Worm (Caenorhabditis elegans) whole organism, young adult: ENCODE measurements around the gene Y75B8A.31.

Source experiments
- B0019.2 ChIP-seq: fragments of 200-800 bp; sonication (Bioruptor generic); conservative IDR thresholded peaks from 2 replicates; pipeline ENCODE4 v1.3.6; 2022; ENCODE audit warnings: missing genetic modification reagents, missing genetic modification characterization, missing compliant biosample characterization
- B0336.3 ChIP-seq: fragments of 200-800 bp; sonication (Bioruptor generic); IDR thresholded peaks from 2 replicates; pipeline ENCODE4 v1.3.6; 2022; ENCODE audit warnings: missing genetic modification characterization, missing compliant biosample characterization
- C17E4.6 ChIP-seq: fragments of 200-800 bp; sonication (Bioruptor generic); IDR thresholded peaks from 2 replicates; pipeline ENCODE4 v1.3.6; 2022; ENCODE audit warnings: missing genetic modification reagents, missing genetic modification characterization, missing compliant biosample characterization
- F37B4.10 ChIP-seq: fragments of 200-800 bp; sonication (Bioruptor generic); IDR thresholded peaks from 2 replicates; pipeline ENCODE4 v1.3.6; 2022; ENCODE audit warnings: missing genetic modification characterization, missing compliant biosample characterization
- F49E8.2 ChIP-seq: sonication (generic microtip); optimal IDR thresholded peaks from 3 replicates; lab custom pipeline; 2017; ENCODE audit warnings: missing genetic modification characterization, mild to moderate bottlenecking, missing compliant biosample characterization, antibody characterized with exemption, moderate library complexity; ENCODE audit not compliant: insufficient read depth
- F52B5.7 ChIP-seq: sonication (generic microtip); optimal IDR thresholded peaks from 2 replicates; lab custom pipeline; 2016; ENCODE audit warnings: mild to moderate bottlenecking, missing genetic modification characterization, missing compliant biosample characterization
- F55B11.4 ChIP-seq: sonication (generic microtip); optimal IDR thresholded peaks from 2 replicates; lab custom pipeline; 2016; ENCODE audit warnings: missing compliant biosample characterization, missing genetic modification characterization, borderline replicate concordance; ENCODE audit not compliant: insufficient read depth
- ama-1 ChIP-seq, 3 experiments: fragments of 150-350 bp in 1 of 3; sonication (generic microtip) in 2 of 3; optimal IDR thresholded peaks; 2 replicates each; lab custom pipeline; 2014 to 2018; ENCODE audit warnings: missing biosample characterization in 2 of 3, missing genetic modification characterization in 2 of 3, missing genetic modification reagents in 2 of 3
- athp-1 ChIP-seq: sonication (generic microtip); optimal IDR thresholded peaks from 2 replicates; lab custom pipeline; 2017; ENCODE audit warnings: mild to moderate bottlenecking, missing genetic modification characterization, missing compliant biosample characterization
- attf-5 ChIP-seq: fragments of 200-800 bp; sonication (Bioruptor generic); optimal IDR thresholded peaks from 2 replicates; lab custom pipeline; 2018; ENCODE audit warnings: mild to moderate bottlenecking, missing genetic modification characterization, missing compliant biosample characterization
- attf-6 ChIP-seq: fragments of 200-800 bp; sonication (Bioruptor generic); IDR thresholded peaks from 2 replicates; pipeline ENCODE4 v1.3.6; 2022; ENCODE audit warnings: missing genetic modification reagents, missing genetic modification characterization, missing compliant biosample characterization
- cebp-1 ChIP-seq, 2 experiments: fragments of 200-800 bp in 1 of 2; sonication (Bioruptor generic) in 1 of 2; sonication (generic microtip) in 1 of 2; IDR thresholded peaks in 1 of 2; optimal IDR thresholded peaks in 1 of 2; 2 replicates each; pipeline versions ENCODE4 v1.3.6 to Lab custom; 2017 to 2022; ENCODE audit warnings: missing compliant biosample characterization in 2 of 2, missing genetic modification characterization in 2 of 2, mild to moderate bottlenecking in 1 of 2, missing genetic modification reagents in 1 of 2, moderate library complexity in 1 of 2
- ceh-100 ChIP-seq: fragments of 200-800 bp; sonication (Bioruptor generic); IDR thresholded peaks from 2 replicates; pipeline ENCODE4 v1.3.6; 2022; ENCODE audit warnings: missing genetic modification reagents, missing genetic modification characterization, missing compliant biosample characterization
- chd-7 ChIP-seq: sonication (generic microtip); optimal IDR thresholded peaks from 2 replicates; lab custom pipeline; 2016; ENCODE audit warnings: mild to moderate bottlenecking, missing genetic modification characterization, moderate library complexity, missing compliant biosample characterization
- dpff-1 ChIP-seq: sonication (generic microtip); optimal IDR thresholded peaks from 2 replicates; lab custom pipeline; 2017; ENCODE audit warnings: mild to moderate bottlenecking, missing genetic modification characterization, missing compliant biosample characterization
- egl-18 ChIP-seq: fragments of 200-800 bp; sonication (Bioruptor generic); IDR thresholded peaks from 2 replicates; pipeline ENCODE4 v1.3.6; 2022; ENCODE audit warnings: missing genetic modification reagents, missing genetic modification characterization, missing compliant biosample characterization
- egrh-3 ChIP-seq: fragments of 200-800 bp; sonication (Bioruptor generic); IDR thresholded peaks from 2 replicates; pipeline ENCODE4 v1.3.6; 2022; ENCODE audit warnings: missing genetic modification reagents, missing genetic modification characterization, missing compliant biosample characterization
- ekl-4 ChIP-seq: fragments of 200-800 bp; sonication (Bioruptor generic); IDR thresholded peaks from 2 replicates; pipeline ENCODE4 v1.3.6; 2022; ENCODE audit warnings: missing genetic modification reagents, missing genetic modification characterization, missing compliant biosample characterization
- fkh-3 ChIP-seq: sonication (generic microtip); optimal IDR thresholded peaks from 2 replicates; lab custom pipeline; 2016; ENCODE audit warnings: mild to moderate bottlenecking, missing genetic modification characterization, missing compliant biosample characterization
- gei-17 ChIP-seq: fragments of 200-800 bp; sonication (Bioruptor generic); optimal IDR thresholded peaks from 2 replicates; lab custom pipeline; 2018; ENCODE audit warnings: mild to moderate bottlenecking, missing genetic modification characterization, missing compliant biosample characterization
- him-1 ChIP-seq: sonication (generic microtip); optimal IDR thresholded peaks from 2 replicates; lab custom pipeline; 2016; ENCODE audit warnings: missing genotype, missing genetic modification reagents, missing genetic modification characterization, missing compliant biosample characterization
- hmg-1.2 ChIP-seq: fragments of 200-800 bp; sonication (Bioruptor generic); IDR thresholded peaks from 2 replicates; pipeline ENCODE4 v1.3.6; 2022; ENCODE audit warnings: missing genetic modification reagents, missing genetic modification characterization, missing compliant biosample characterization
- lag-1 ChIP-seq: fragments of 200-800 bp; sonication (Bioruptor generic); IDR thresholded peaks from 2 replicates; pipeline ENCODE4 v1.3.6; 2022; ENCODE audit warnings: missing genetic modification reagents, missing genetic modification characterization, missing compliant biosample characterization
- let-526 ChIP-seq: fragments of 200-800 bp; sonication (Bioruptor generic); IDR thresholded peaks from 2 replicates; pipeline ENCODE4 v1.3.6; 2022; ENCODE audit warnings: missing genetic modification reagents, missing genetic modification characterization, missing compliant biosample characterization
- lin-26 ChIP-seq: fragments of 200-800 bp; sonication (Bioruptor generic); IDR thresholded peaks from 2 replicates; pipeline ENCODE4 v1.3.6; 2022; ENCODE audit warnings: missing genetic modification reagents, missing genetic modification characterization, missing compliant biosample characterization
- lin-54 ChIP-seq: fragments of 200-800 bp; sonication (Bioruptor generic); optimal IDR thresholded peaks from 2 replicates; lab custom pipeline; 2018; ENCODE audit warnings: mild to moderate bottlenecking, missing genetic modification characterization, missing compliant biosample characterization
- lir-1 ChIP-seq: fragments of 200-800 bp; sonication (Bioruptor generic); conservative IDR thresholded peaks from 2 replicates; pipeline ENCODE4 v1.3.6; 2022; ENCODE audit warnings: missing genetic modification reagents, missing genetic modification characterization, missing compliant biosample characterization
- lsl-1 ChIP-seq: fragments of 200-800 bp; sonication (Bioruptor generic); optimal IDR thresholded peaks from 2 replicates; lab custom pipeline; 2018; ENCODE audit warnings: mild to moderate bottlenecking, missing genetic modification characterization, moderate library complexity, missing compliant biosample characterization
- lsy-27 ChIP-seq: sonication (generic microtip); optimal IDR thresholded peaks from 2 replicates; lab custom pipeline; 2017; ENCODE audit warnings: missing genetic modification characterization, mild to moderate bottlenecking, missing compliant biosample characterization, antibody characterized with exemption, missing genotype, borderline replicate concordance; ENCODE audit not compliant: insufficient read depth
- madf-3 ChIP-seq: fragments of 200-800 bp; sonication (Bioruptor generic); IDR thresholded peaks from 2 replicates; pipeline ENCODE4 v1.3.6; 2022; ENCODE audit warnings: missing genetic modification reagents, missing genetic modification characterization, missing compliant biosample characterization
- madf-6 ChIP-seq: fragments of 200-800 bp; sonication (Bioruptor generic); IDR thresholded peaks from 2 replicates; pipeline ENCODE4 v1.3.6; 2022; ENCODE audit warnings: missing genetic modification reagents, missing genetic modification characterization, missing compliant biosample characterization
- mcd-1 ChIP-seq: fragments of 200-800 bp; sonication (Bioruptor generic); IDR thresholded peaks from 2 replicates; pipeline ENCODE4 v1.3.6; 2022; ENCODE audit warnings: missing genetic modification reagents, missing genetic modification characterization, missing compliant biosample characterization
- nfya-2 ChIP-seq: fragments of 200-800 bp; sonication (Bioruptor generic); IDR thresholded peaks from 2 replicates; pipeline ENCODE4 v1.3.6; 2022; ENCODE audit warnings: missing genetic modification reagents, missing genetic modification characterization, missing compliant biosample characterization
- pbrm-1 ChIP-seq: fragments of 200-800 bp; sonication (Bioruptor generic); IDR thresholded peaks from 2 replicates; pipeline ENCODE4 v1.3.6; 2022; ENCODE audit warnings: missing genetic modification reagents, missing genetic modification characterization, missing compliant biosample characterization
- pha-4 ChIP-seq: fragments of 150-350 bp; sonication (generic microtip); optimal IDR thresholded peaks from 2 replicates; lab custom pipeline; 2014; ENCODE audit warnings: missing biosample characterization, missing genetic modification reagents, missing genetic modification characterization
- snpc-1.3 ChIP-seq: sonication (generic microtip); optimal IDR thresholded peaks from 2 replicates; lab custom pipeline; 2017; ENCODE audit warnings: missing genetic modification characterization, mild to moderate bottlenecking, missing compliant biosample characterization, antibody characterized with exemption, moderate library complexity, missing genotype, missing genetic modification reagents; ENCODE audit not compliant: insufficient read depth
- somi-1 ChIP-seq: fragments of 200-800 bp; sonication (Bioruptor generic); optimal IDR thresholded peaks from 2 replicates; lab custom pipeline; 2018; ENCODE audit warnings: mild to moderate bottlenecking, missing genetic modification characterization, missing compliant biosample characterization
- sptf-2 ChIP-seq: fragments of 200-800 bp; sonication (Bioruptor generic); optimal IDR thresholded peaks from 2 replicates; lab custom pipeline; 2018; ENCODE audit warnings: mild to moderate bottlenecking, missing genetic modification characterization, missing compliant biosample characterization
- unc-130 ChIP-seq: sonication (generic microtip); optimal IDR thresholded peaks from 2 replicates; lab custom pipeline; 2016; ENCODE audit warnings: missing genetic modification reagents, missing genetic modification characterization, missing compliant biosample characterization
- zfh-2 ChIP-seq: fragments of 200-800 bp; sonication (Bioruptor generic); conservative IDR thresholded peaks from 2 replicates; pipeline ENCODE4 v1.3.6; 2022; ENCODE audit warnings: missing genetic modification reagents, missing genetic modification characterization, missing compliant biosample characterization
- ztf-25 ChIP-seq: fragments of 200-800 bp; sonication (Bioruptor generic); IDR thresholded peaks from 2 replicates; pipeline ENCODE4 v1.3.6; 2022; ENCODE audit warnings: missing genetic modification reagents, missing genetic modification characterization, missing compliant biosample characterization
- ztf-3 ChIP-seq: fragments of 200-800 bp; sonication (Bioruptor generic); optimal IDR thresholded peaks from 2 replicates; lab custom pipeline; 2018; ENCODE audit warnings: mild to moderate bottlenecking, missing genetic modification characterization, missing compliant biosample characterization

Y75B8A.31 gene

DNA sequence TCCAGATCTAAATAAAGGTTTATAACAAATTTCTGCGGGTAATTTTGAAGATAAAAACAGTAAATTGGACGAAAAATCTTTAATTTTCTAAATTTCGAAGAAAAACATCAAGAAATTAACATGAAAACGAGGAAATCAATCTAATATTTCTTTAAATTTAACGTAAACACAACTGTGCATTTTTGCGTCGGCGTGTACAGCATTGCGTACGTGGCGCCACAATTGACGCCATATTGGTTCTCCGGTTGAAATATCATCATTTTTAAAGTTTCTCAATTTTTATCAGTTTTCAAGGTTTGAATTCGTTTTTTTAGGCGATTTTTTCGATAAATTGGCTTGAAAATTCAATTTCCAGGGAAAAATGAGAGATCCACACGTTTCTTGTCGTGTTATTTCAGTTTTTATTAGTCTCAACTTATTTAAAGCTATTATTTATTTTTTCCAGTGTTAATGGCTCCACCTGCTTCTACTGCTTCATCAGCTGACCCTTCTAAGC lies 18.6 kb downstream of the Y75B8A.31 start, which contains the start of gene rpt-6 (continued):
- TF ChIP-seq lir-1 (GFP tag; lab: Robert Waterston, UW) (no peak), him-1 (no peak), somi-1 (GFP tag; lab: Kevin White, UChicago) (no peak), ztf-3 (no peak), F37B4.10 (no peak), gei-17 (GFP tag; lab: Kevin White, UChicago) (no peak), nfya-2 (GFP tag; lab: Robert Waterston, UW) (no peak), chd-7 (tag; lab: Kevin White, UChicago) (no peak), unc-130 (GFP tag; lab: Kevin White, UChicago) (no peak), mcd-1 (GFP tag; lab: Robert Waterston, UW) (peak; percentile 63), dpff-1 (tag; lab: Kevin White, UChicago) (no peak), snpc-1.3 (tag; lab: Kevin White, UChicago) (peak; percentile 57), ceh-100 (GFP tag; lab: Robert Waterston, UW) (peak; percentile 26; the same call in 1 of the 2 replicates), hmg-1.2 (GFP tag; lab: Robert Waterston, UW) (no peak), attf-5 (GFP tag; lab: Kevin White, UChicago) (no peak), lin-54 (peak; percentile 68), B0019.2 (GFP tag; lab: Robert Waterston, UW) (no peak), let-526 (GFP tag; lab: Robert Waterston, UW) (no peak), lsl-1 (GFP tag; lab: Kevin White, UChicago) (peak; percentile 10), F52B5.7 (tag; lab: Kevin White, UChicago) (no peak), C17E4.6 (no peak), lsy-27 (tag; lab: Kevin White, UChicago) (no peak)

DNA sequence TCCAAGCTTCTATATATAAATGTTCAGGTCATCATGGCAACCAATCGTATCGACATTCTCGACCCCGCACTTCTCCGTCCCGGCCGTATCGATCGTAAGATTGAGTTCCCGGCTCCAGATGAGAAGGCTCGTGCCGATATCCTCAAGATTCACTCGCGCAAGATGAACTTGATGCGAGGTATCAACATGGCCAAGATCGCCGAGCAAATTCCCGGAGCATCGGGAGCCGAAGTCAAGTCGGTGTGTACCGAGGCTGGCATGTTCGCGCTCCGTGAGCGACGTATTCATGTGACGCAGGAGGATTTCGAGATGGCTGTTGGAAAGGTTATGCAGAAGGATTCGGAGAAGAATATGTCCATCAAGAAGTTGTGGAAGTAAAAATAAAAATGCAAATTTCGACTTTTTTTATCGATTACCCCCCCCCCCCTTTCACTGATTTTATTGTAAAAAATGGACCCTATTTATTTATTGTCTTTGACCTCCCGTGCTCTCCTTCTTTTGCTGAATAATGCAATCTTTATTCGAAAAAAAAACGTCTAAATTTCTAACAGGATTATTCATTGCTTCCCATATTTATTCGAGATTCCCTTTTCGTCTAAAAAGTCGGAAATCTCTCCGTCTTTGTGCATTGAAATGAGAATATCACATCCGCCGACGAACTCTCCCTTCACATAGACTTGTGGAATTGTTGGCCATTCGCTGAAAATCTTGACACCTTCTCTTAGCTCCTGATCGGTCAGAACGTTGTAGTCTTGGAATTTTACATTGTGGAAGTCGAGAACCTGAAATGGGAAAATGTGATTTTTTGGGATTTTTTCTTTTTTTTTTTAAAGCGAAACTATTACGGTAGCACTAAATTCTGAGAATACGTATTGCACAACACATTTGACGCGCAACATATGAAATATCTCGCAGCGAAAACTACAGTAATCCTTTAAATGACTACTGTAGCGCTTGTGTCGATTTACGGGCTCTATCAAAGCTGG lies 20.9 kb downstream of the Y75B8A.31 start:
- TF ChIP-seq ztf-25 (GFP tag; lab: Robert Waterston, UW): 0 out of 2 replicates have a peak, but pooled peaks have one; percentile 13
- 0 out of 2 replicates have a peak, but pooled peaks have one; percentile 16 for TF ChIP-seq lin-26 (GFP tag; lab: Robert Waterston, UW)
- TF ChIP-seq lag-1 (GFP tag; lab: Robert Waterston, UW): no peak
- no peak for TF ChIP-seq pha-4 (tag; lab: Kevin White, UChicago)
- TF ChIP-seq cebp-1 (GFP tag; IDR thresholded peaks at IDR 0.05; lab: Robert Waterston, UW): no peak
- TF ChIP-seq cebp-1 (tag; optimal IDR thresholded peaks at IDR 0.05; lab: Kevin White, UChicago): peak; percentile 20
- no peak for TF ChIP-seq F55B11.4 (tag; lab: Kevin White, UChicago)
- TF ChIP-seq F52B5.7 (tag; lab: Kevin White, UChicago): peak; percentile 31
- peak; percentile 7; the same call in 1 of the 2 replicates for TF ChIP-seq mcd-1 (GFP tag; lab: Robert Waterston, UW)
- TF ChIP-seq F37B4.10: 0 out of 2 replicates have a peak, but pooled peaks have one; percentile 23
- peak; percentile 15; the same call in 1 of the 2 replicates for TF ChIP-seq pbrm-1
- TF ChIP-seq egrh-3 (GFP tag; lab: Robert Waterston, UW): 0 out of 2 replicates have a peak, but pooled peaks have one; percentile 8
- TF ChIP-seq F49E8.2 (tag; lab: Kevin White, UChicago): peak; percentile 60
- peak; percentile 63 for TF ChIP-seq zfh-2 (GFP tag; lab: Robert Waterston, UW)
- no peak for TF ChIP-seq ama-1 (optimal IDR thresholded peaks at IDR 0.05; lab: Kevin White, UChicago)
- peak in 1 of 2 experiments; percentile 46 for TF ChIP-seq ama-1 (GFP tag; optimal IDR thresholded peaks at IDR 0.05; lab: Kevin White, UChicago)
- TF ChIP-seq let-526 (GFP tag; lab: Robert Waterston, UW): no peak
- no peak for TF ChIP-seq attf-6 (GFP tag; lab: Robert Waterston, UW)
- TF ChIP-seq B0336.3 (GFP tag; lab: Robert Waterston, UW): peak; percentile 53; the same call in 1 of the 2 replicates
- no peak for TF ChIP-seq hmg-1.2 (GFP tag; lab: Robert Waterston, UW)
- TF ChIP-seq him-1: peak; percentile 48
- TF ChIP-seq sptf-2: no peak
- TF ChIP-seq athp-1 (tag; lab: Kevin White, UChicago): no peak
- TF ChIP-seq madf-6 (GFP tag; lab: Robert Waterston, UW): peak; percentile 43; the same call in 1 of the 2 replicates
- TF ChIP-seq fkh-3 (tag; lab: Kevin White, UChicago): peak; percentile 65
- TF ChIP-seq ekl-4 (GFP tag; lab: Robert Waterston, UW): peak; percentile 61
- peak; percentile 76 for TF ChIP-seq madf-3 (GFP tag; lab: Robert Waterston, UW)
- no peak for TF ChIP-seq egl-18 (GFP tag; lab: Robert Waterston, UW)
